Worm (Caenorhabditis elegans): ENCODE measurements around the gene try-14.

Gene try-14

ce11 chrX:7452606-7453005, 42.8 kb downstream of the try-14 start:
- TF ChIP-seq tag-97 (GFP tag; IDR thresholded peaks at IDR 0.05), result no peak

ce11 chrX:7447340-7447739, 48.1 kb downstream of the try-14 start:
- no peak for TF ChIP-seq mxl-3 (GFP tag; optimal IDR thresholded peaks at IDR 0.05)
- no peak for TF ChIP-seq ZK337.2 (GFP tag; IDR thresholded peaks at IDR 0.05)
- TF ChIP-seq D1046.2 (GFP tag; IDR thresholded peaks at IDR 0.05), result no peak
- no peak for TF ChIP-seq rbr-2 (tag; optimal IDR thresholded peaks at IDR 0.05)
- no peak for TF ChIP-seq dmd-9 (GFP tag; IDR thresholded peaks at IDR 0.05)
- no peak for TF ChIP-seq zag-1 (tag; optimal IDR thresholded peaks at IDR 0.05)
- TF ChIP-seq lin-38 (GFP tag; IDR thresholded peaks at IDR 0.05), result no peak
- TF ChIP-seq hlh-30 (tag; optimal IDR thresholded peaks at IDR 0.05; ENCODE audit: insufficient read depth), result no peak
- TF ChIP-seq daf-12 (tag; optimal IDR thresholded peaks at IDR 0.05), result no peak

ce11 chrX:7446485-7446884, 48.9 kb downstream of the try-14 start:
- TF ChIP-seq nhr-28 (tag; optimal IDR thresholded peaks at IDR 0.05) (peak; percentile 2), egl-43 (GFP tag; IDR thresholded peaks at IDR 0.05) (no peak), Y5F2A.4 (GFP tag; optimal IDR thresholded peaks at IDR 0.05) (no peak), mxl-2 (GFP tag; conservative IDR thresholded peaks at IDR 0.05) (peak; percentile 97)

- TF ChIP-seq set-16 (GFP tag; IDR thresholded peaks at IDR 0.05) (no peak), dve-1 (tag; optimal IDR thresholded peaks at IDR 0.05; ENCODE audit: insufficient read depth) (peak; percentile 8), mxl-2 (GFP tag; conservative IDR thresholded peaks at IDR 0.05) (0 out of 2 replicates have a peak, but pooled peaks have one; percentile 43), php-3 (GFP tag; IDR thresholded peaks at IDR 0.05) (0 out of 2 replicates have a peak, but pooled peaks have one; percentile 30), daf-16 (GFP tag; optimal IDR thresholded peaks at IDR 0.05) (no peak), daf-16 (tag; optimal IDR thresholded peaks at IDR 0.05) (peak; percentile 38), tra-1 (GFP tag; IDR thresholded peaks at IDR 0.05) (peak; percentile 68; the same call in 1 of the 2 replicates), nhr-76 (tag; optimal IDR thresholded peaks at IDR 0.05) (no peak), nhr-42 (GFP tag; IDR thresholded peaks at IDR 0.05) (no peak), nhr-48 (tag; optimal IDR thresholded peaks at IDR 0.05) (peak; percentile 32), spr-3 (GFP tag; optimal IDR thresholded peaks at IDR 0.05) (no peak), mdt-29 (GFP tag; IDR thresholded peaks at IDR 0.05) (peak; percentile 43; the same call in 1 of the 2 replicates), nhr-77 (tag; optimal IDR thresholded peaks at IDR 0.05) (peak; percentile 7), lin-39 (tag; optimal IDR thresholded peaks at IDR 0.05) (no peak), nhr-28 (tag; optimal IDR thresholded peaks at IDR 0.05) (peak; percentile 89), vab-7 (GFP tag; IDR thresholded peaks at IDR 0.05) (no peak), hlh-11 (tag; optimal IDR thresholded peaks at IDR 0.05) (peak; percentile 78), unc-39 (tag; optimal IDR thresholded peaks at IDR 0.05) (no peak), hif-1 (tag; optimal IDR thresholded peaks at IDR 0.05) (peak; percentile 91 to 94), ceh-32 (tag; optimal IDR thresholded peaks at IDR 0.05; ENCODE audit: poor library complexity) (no peak), ceh-62 (tag; optimal IDR thresholded peaks at IDR 0.05) (no peak), pqm-1 (tag; optimal IDR thresholded peaks at IDR 0.05) (peak; percentile 31), dmd-6 (GFP tag; IDR thresholded peaks at IDR 0.05) (peak; percentile 89)
These were observed 49.7 kb downstream of the try-14 start for ce11 chrX:7445734-7446133.
